Worm (Caenorhabditis elegans): ENCODE results near the gene H25P19.1.

ce11 chrV:682031-682430, 5.5 kb upstream of the H25P19.1 start, which contains the start of gene srx-23:
- TF ChIP-seq ztf-6 (GFP tag; IDR thresholded peaks at IDR 0.05) (no peak), D2030.7 (GFP tag; IDR thresholded peaks at IDR 0.05) (no peak)
